Worm (Caenorhabditis elegans) whole organism, L4/young adult: Measurements from ENCODE around the gene pqn-13.

Experiments
- W03F9.2 ChIP-seq: fragments of 150-350 bp; optimal IDR thresholded peaks from 2 replicates; lab custom pipeline; 2014; ENCODE audit warnings: missing biosample characterization, missing genetic modification characterization
- dao-5 ChIP-seq: sonication (generic microtip); optimal IDR thresholded peaks from 2 replicates; lab custom pipeline; 2016; ENCODE audit warnings: missing genotype, missing genetic modification characterization, moderate library complexity, missing compliant biosample characterization
- him-1 ChIP-seq: sonication (generic microtip); optimal IDR thresholded peaks from 2 replicates; lab custom pipeline; 2016; ENCODE audit warnings: missing genotype, missing genetic modification reagents, missing genetic modification characterization, missing compliant biosample characterization

pqn-13 gene

DNA sequence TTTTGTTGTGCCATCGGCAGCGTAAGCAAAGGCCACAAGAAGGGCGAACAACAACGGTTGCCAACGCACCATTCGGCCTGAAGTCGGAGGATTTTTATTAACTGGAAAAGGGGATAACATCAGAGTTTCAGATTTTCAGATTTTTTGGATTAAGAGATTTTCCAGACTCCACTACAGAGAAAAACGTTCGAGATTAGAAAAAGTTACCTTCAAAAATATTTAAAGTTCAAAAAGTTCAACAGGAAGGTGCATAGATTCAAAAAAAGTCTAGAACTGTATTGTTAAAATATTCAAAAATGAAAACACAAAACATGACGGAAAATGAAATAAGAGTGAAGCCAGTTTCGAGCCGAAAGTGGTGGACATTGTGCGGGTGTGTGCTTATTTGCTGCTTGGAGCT lies at the start of gene pqn-13:
pqn-13 (minus strand) TSS at position 101 of the 400 bp plus-strand sequence.
- TF ChIP-seq him-1 (tag; lab: Kevin White, UChicago) (no peak), dao-5 (tag; lab: Kevin White, UChicago) (no peak), W03F9.2 (tag; lab: Kevin White, UChicago) (no peak)

ce11 chrV:5724395-5724794 lies 48.5 kb upstream of the pqn-13 start:
- TF ChIP-seq him-1 (tag; lab: Kevin White, UChicago), result no peak
- no peak for TF ChIP-seq dao-5 (tag; lab: Kevin White, UChicago)
- TF ChIP-seq W03F9.2 (tag; lab: Kevin White, UChicago), result no peak

- TF ChIP-seq W03F9.2 (tag; lab: Kevin White, UChicago), result no peak
Measured at ce11 chrV:5722093-5722492, 46.2 kb upstream of the pqn-13 start.

- TF ChIP-seq him-1 (tag; lab: Kevin White, UChicago) (no peak), dao-5 (tag; lab: Kevin White, UChicago) (no peak), W03F9.2 (tag; lab: Kevin White, UChicago) (peak; percentile 66)
Measured at ce11 chrV:5717237-5717935, 41.5 kb upstream of the pqn-13 start, which contains the start of gene rga-3. Gene rga-3 (plus strand): TSS chrV:5717885.

ce11 chrV:5716508-5716907 lies 40.6 kb upstream of the pqn-13 start, which contains the start of gene K09H11.9:
Gene K09H11.9 (minus strand): TSS chrV:5716608.
- no peak for TF ChIP-seq W03F9.2 (tag; lab: Kevin White, UChicago)
- TF ChIP-seq him-1 (tag; lab: Kevin White, UChicago), result no peak
- no peak for TF ChIP-seq dao-5 (tag; lab: Kevin White, UChicago)

DNA sequence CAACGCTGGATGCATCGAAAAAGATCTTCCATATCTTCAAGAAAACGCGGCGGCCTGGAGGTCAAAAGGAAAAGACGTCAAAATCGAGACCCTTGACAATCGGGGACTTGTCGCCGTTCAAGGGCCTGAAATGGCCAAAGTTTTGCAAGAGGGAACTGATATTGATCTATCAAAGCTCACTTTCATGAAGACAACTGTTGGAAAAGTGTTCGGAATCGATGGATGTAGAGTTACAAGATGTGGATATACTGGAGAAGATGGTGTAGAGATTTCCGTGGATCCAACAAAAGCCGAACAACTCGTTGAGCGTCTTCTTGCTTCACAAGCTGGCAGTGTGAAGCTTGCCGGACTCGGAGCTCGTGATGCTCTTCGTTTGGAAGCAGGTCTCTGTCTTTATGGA lies 37.6 kb upstream of the pqn-13 start:
- no peak for TF ChIP-seq him-1 (tag; lab: Kevin White, UChicago)
- no peak for TF ChIP-seq dao-5 (tag; lab: Kevin White, UChicago)
- TF ChIP-seq W03F9.2 (tag; lab: Kevin White, UChicago), result no peak

DNA sequence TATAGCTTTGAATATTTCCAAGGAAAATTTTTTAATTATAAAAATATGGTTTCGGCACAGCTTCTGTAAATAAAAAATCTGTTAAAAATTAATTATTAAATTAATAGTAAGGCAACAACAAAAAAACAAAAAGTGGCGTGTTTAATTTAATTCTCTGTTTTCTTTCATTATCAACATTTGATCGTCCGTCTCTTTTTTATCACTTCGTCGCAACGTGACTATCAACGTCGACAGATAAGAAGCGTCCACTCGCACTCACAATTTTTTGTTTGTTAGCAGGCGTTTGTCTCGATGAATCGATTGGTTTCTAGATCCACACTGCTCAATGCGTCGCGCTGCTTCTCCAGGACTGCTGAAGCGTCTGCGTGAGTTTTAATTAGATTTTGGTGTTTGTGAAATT lies 36.7 kb upstream of the pqn-13 start, which contains the start of gene gcst-1:
gcst-1 (plus strand) TSS at position 277 of the 400 bp plus-strand sequence.
- TF ChIP-seq him-1 (tag; lab: Kevin White, UChicago) (no peak), W03F9.2 (tag; lab: Kevin White, UChicago) (no peak), dao-5 (tag; lab: Kevin White, UChicago) (no peak)

DNA sequence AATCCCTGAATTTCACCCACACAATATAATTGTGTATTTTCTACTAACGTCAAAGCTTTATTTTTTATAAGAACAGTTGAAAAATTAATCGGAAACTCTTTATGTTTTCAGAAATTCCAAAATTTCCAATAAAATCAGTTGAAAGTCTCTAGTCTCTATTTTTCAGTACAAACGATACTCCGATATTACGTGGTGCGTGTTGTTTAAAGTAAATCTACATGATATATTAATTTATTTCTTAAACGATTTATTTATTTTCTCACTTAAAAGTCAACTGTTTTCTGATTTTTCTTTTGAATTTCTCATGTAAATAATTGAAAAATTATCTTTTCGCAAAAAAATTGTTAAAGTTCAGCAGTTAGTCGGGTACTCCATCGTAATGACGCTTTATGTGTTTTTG lies 36.3 kb upstream of the pqn-13 start:
- TF ChIP-seq W03F9.2 (tag; lab: Kevin White, UChicago) (no peak), him-1 (tag; lab: Kevin White, UChicago) (no peak), dao-5 (tag; lab: Kevin White, UChicago) (no peak)

ce11 chrV:5708331-5708730 lies 32.4 kb upstream of the pqn-13 start:
- TF ChIP-seq dao-5 (tag; lab: Kevin White, UChicago), result no peak
- no peak for TF ChIP-seq him-1 (tag; lab: Kevin White, UChicago)
- no peak for TF ChIP-seq W03F9.2 (tag; lab: Kevin White, UChicago)

- TF ChIP-seq dao-5 (tag; lab: Kevin White, UChicago) (no peak), W03F9.2 (tag; lab: Kevin White, UChicago) (no peak), him-1 (tag; lab: Kevin White, UChicago) (no peak)
Measured at ce11 chrV:5705510-5705909, 29.6 kb upstream of the pqn-13 start, which contains the start of gene peli-1. Gene peli-1 (plus strand): TSS chrV:5705810.

ce11 chrV:5704467-5704866 lies 28.6 kb upstream of the pqn-13 start:
- no peak for TF ChIP-seq W03F9.2 (tag; lab: Kevin White, UChicago)
- TF ChIP-seq dao-5 (tag; lab: Kevin White, UChicago), result no peak
- TF ChIP-seq him-1 (tag; lab: Kevin White, UChicago), result no peak

ce11 chrV:5701106-5701505 lies 25.2 kb upstream of the pqn-13 start:
- TF ChIP-seq W03F9.2 (tag; lab: Kevin White, UChicago) (no peak), him-1 (tag; lab: Kevin White, UChicago) (no peak), dao-5 (tag; lab: Kevin White, UChicago) (no peak)

DNA sequence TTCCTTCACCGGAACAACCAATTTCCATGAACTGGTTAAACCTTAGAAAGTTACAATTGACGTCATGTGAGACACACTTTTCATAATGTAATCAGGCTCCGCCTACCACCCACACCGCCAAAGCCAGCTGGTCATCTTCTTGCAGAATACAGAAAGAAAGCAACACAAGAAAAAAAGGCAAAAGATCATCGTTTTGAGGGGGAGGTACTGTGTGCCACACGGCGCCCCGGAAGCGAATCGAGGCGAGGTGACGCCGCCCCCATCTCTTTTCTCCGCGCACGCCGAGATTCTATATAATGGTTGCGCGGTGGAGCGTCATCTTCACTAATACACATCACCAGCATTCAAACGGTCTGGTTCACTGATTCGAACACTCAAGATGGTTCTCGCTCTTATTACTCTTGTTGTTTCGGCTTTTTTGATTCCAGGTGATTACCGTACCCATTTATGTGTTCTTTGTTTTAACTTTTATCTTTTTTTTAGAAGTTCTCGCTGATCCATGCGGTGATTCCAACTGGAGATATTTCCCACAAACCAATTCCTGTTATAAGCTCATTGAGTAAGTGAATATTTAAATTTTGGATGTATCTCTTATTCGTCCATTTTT lies 24.0 kb upstream of the pqn-13 start, which contains the start of gene clec-1:
clec-1 (plus strand) TSS at position 320 of the 607 bp plus-strand sequence.
- TF ChIP-seq W03F9.2 (tag; lab: Kevin White, UChicago) (no peak), dao-5 (tag; lab: Kevin White, UChicago) (no peak), him-1 (tag; lab: Kevin White, UChicago) (no peak)
